Worm (Caenorhabditis elegans): ENCODE data around the gene Y54F10AM.15.

Y54F10AM.15 gene

DNA sequence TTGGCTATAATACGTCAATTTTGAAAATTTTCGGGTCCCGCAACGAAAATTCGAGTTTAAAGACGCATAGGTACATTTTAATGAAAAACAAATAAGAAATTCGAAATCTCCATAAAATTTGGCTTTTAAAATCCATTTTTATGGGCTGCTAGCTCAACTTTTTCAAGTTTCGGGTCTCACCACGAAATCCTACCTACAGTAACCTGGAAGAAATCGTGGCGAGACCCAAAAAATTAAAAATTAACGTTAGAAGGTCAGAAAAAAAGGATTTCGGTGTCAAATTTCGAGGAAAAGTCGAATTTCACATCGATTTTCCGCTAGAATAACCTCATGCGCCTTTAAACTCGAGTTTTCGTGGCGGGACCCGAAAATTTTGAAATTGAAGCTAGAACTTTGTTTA is 46.3 kb downstream of the Y54F10AM.15 start:
- TF ChIP-seq vab-15 (tag; optimal IDR thresholded peaks at IDR 0.05): no peak
- TF ChIP-seq isw-1 (GFP tag; IDR thresholded peaks at IDR 0.05): no peak
- TF ChIP-seq F16B12.6 (tag; optimal IDR thresholded peaks at IDR 0.05): no peak
- TF ChIP-seq ama-1 (optimal IDR thresholded peaks at IDR 0.05): no peak
- no peak for TF ChIP-seq dpl-1 (GFP tag; optimal IDR thresholded peaks at IDR 0.05)
- no peak for TF ChIP-seq ces-1 (GFP tag; optimal IDR thresholded peaks at IDR 0.05)
- TF ChIP-seq nhr-85 (tag): peak; percentile 58
- no peak for TF ChIP-seq mef-2 (tag; optimal IDR thresholded peaks at IDR 0.05)
- peak; percentile 30 to 61 for TF ChIP-seq lsy-2 (tag; optimal IDR thresholded peaks at IDR 0.05)
- no peak for TF ChIP-seq jun-1 (tag; optimal IDR thresholded peaks at IDR 0.05)
- TF ChIP-seq egl-27 (tag; optimal IDR thresholded peaks at IDR 0.05): no peak
- no peak for TF ChIP-seq irx-1 (tag; optimal IDR thresholded peaks at IDR 0.05)
- no peak for TF ChIP-seq efl-1 (optimal IDR thresholded peaks at IDR 0.05)
- no peak for TF ChIP-seq efl-1 (GFP tag; optimal IDR thresholded peaks at IDR 0.05 in 1 of 2)
- TF ChIP-seq lin-13 (GFP tag; optimal IDR thresholded peaks at IDR 0.05): peak; percentile 51
- no peak for TF ChIP-seq nhr-76 (tag; optimal IDR thresholded peaks at IDR 0.05)
- TF ChIP-seq mab-9 (GFP tag; IDR thresholded peaks at IDR 0.05): no peak
- no peak for TF ChIP-seq nhr-19 (GFP tag; conservative IDR thresholded peaks at IDR 0.05)

All from whole organism, L1 larva.